Worm (Caenorhabditis elegans) whole organism, L2 larva: ENCODE measurements around the gene hpo-34.

ENCODE experiments used
- R02D3.7 ChIP-seq: fragments of 150-350 bp; optimal IDR thresholded peaks from 2 replicates; lab custom pipeline; 2014; ENCODE audit warnings: missing biosample characterization, missing genetic modification characterization
- ama-1 ChIP-seq: fragments of 150-350 bp; optimal IDR thresholded peaks from 2 replicates; lab custom pipeline; 2018; ENCODE audit warnings: inconsistent platforms
- gmeb-1 ChIP-seq: fragments of 150-350 bp; optimal IDR thresholded peaks from 2 replicates; lab custom pipeline; 2014; ENCODE audit warnings: missing biosample characterization, missing genetic modification characterization
- lin-13 ChIP-seq: fragments of 150-350 bp; optimal IDR thresholded peaks from 2 replicates; lab custom pipeline; 2014; ENCODE audit warnings: missing biosample characterization, missing genetic modification reagents, missing genetic modification characterization
- lin-39 ChIP-seq: fragments of 150-350 bp; optimal IDR thresholded peaks from 2 replicates; lab custom pipeline; 2014; ENCODE audit warnings: missing biosample characterization, missing genetic modification reagents, missing genetic modification characterization
- mab-5 ChIP-seq: fragments of 150-350 bp; optimal IDR thresholded peaks from 2 replicates; lab custom pipeline; 2014; ENCODE audit warnings: missing biosample characterization, missing genetic modification characterization
- nhr-11 ChIP-seq: fragments of 150-350 bp; optimal IDR thresholded peaks from 2 replicates; lab custom pipeline; 2014; ENCODE audit warnings: missing biosample characterization, missing genetic modification characterization
- nhr-23 ChIP-seq: fragments of 150-350 bp; optimal IDR thresholded peaks from 2 replicates; lab custom pipeline; 2014; ENCODE audit warnings: missing biosample characterization, missing genetic modification reagents, missing genetic modification characterization
- nhr-77 ChIP-seq: fragments of 150-350 bp; optimal IDR thresholded peaks from 2 replicates; lab custom pipeline; 2014; ENCODE audit warnings: missing biosample characterization, missing genetic modification characterization
- unc-39 ChIP-seq: fragments of 150-350 bp; optimal IDR thresholded peaks from 2 replicates; lab custom pipeline; 2014; ENCODE audit warnings: missing biosample characterization, missing genetic modification characterization
- unc-62 ChIP-seq: fragments of 150-350 bp; optimal IDR thresholded peaks from 2 replicates; lab custom pipeline; 2014; ENCODE audit warnings: missing biosample characterization, missing genetic modification reagents, missing genetic modification characterization

DNA sequence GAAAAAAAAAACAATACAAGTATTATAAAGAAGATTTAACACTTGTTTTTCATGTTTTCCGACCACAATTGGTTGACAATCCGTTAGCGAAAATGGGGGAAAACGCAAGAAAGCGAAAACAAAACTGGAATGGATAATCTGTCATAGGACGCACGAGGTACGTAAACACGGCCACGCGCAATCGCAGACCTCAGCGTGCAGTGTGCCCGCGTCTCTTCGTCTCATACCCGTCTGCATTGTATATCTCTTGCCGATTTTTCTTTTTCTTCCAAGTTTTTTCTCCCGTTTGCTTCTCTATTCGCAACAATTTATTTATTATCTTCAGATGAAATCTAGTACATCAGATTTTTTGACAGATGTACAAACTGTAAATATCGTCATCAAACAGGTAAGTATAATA lies 44.8 kb upstream of the hpo-34 start, which contains the start of gene trpp-9:
- TF ChIP-seq unc-62: no peak
- TF ChIP-seq R02D3.7 (tag; lab: Kevin White, UChicago): no peak
- no peak for TF ChIP-seq lin-39 (tag; lab: Kevin White, UChicago)
- TF ChIP-seq gmeb-1: no peak
- TF ChIP-seq nhr-23 (tag; lab: Kevin White, UChicago): no peak
- TF ChIP-seq nhr-77 (tag; lab: Kevin White, UChicago): no peak
- TF ChIP-seq ama-1: no peak
- no peak for TF ChIP-seq nhr-11
- TF ChIP-seq mab-5 (tag; lab: Kevin White, UChicago): peak; percentile 9
- TF ChIP-seq unc-39 (tag; lab: Kevin White, UChicago): no peak
- no peak for TF ChIP-seq lin-13 (GFP tag; lab: Kevin White, UChicago)
